Fruit fly (Drosophila melanogaster) whole organism, embryonic: ENCODE data around the gene CG4968.

ENCODE experiments used
- Abd-B ChIP-seq: fragments of 200-800 bp; sonication (Bioruptor generic); optimal IDR thresholded peaks from 2 replicates; lab custom pipeline; 2018; ENCODE audit warnings: missing biosample characterization, mild to moderate bottlenecking, missing genetic modification characterization, moderate library complexity
- Atf3 ChIP-seq: fragments of 200-800 bp; sonication (Bioruptor generic); optimal IDR thresholded peaks from 3 replicates; lab custom pipeline; 2016; ENCODE audit warnings: missing biosample characterization, missing genetic modification characterization
- Blimp-1 ChIP-seq: fragments of 200-800 bp; sonication (Bioruptor generic); optimal IDR thresholded peaks from 3 replicates; lab custom pipeline; 2018; ENCODE audit warnings: missing biosample characterization, missing genetic modification characterization, mild to moderate bottlenecking, moderate library complexity, missing genetic modification reagents
- CG10431 ChIP-seq: fragments of 200-800 bp; sonication (Bioruptor generic); optimal IDR thresholded peaks from 3 replicates; lab custom pipeline; 2018; ENCODE audit warnings: missing biosample characterization, mild to moderate bottlenecking, missing genetic modification characterization
- CG10654 ChIP-seq: fragments of 200-800 bp; sonication (Bioruptor generic); optimal IDR thresholded peaks from 2 replicates; lab custom pipeline; 2016; ENCODE audit warnings: missing biosample characterization, missing genetic modification characterization
- CG11247 ChIP-seq: fragments of 200-800 bp; sonication (Bioruptor generic); IDR thresholded peaks from 2 replicates; pipeline ENCODE4 v1.3.6; 2022; ENCODE audit warnings: missing biosample characterization, missing genetic modification characterization
- CG11456 ChIP-seq: fragments of 200-800 bp; sonication (Bioruptor generic); IDR thresholded peaks from 3 replicates; pipeline ENCODE4 v1.3.6; 2022; ENCODE audit warnings: missing biosample characterization, missing genetic modification characterization
- CG11695 ChIP-seq: fragments of 200-800 bp; sonication (Bioruptor generic); IDR thresholded peaks from 3 replicates; pipeline ENCODE4 v1.3.6; 2022; ENCODE audit warnings: missing biosample characterization, missing genetic modification characterization
- CG12744 ChIP-seq: fragments of 200-800 bp; sonication (Bioruptor generic); optimal IDR thresholded peaks from 2 replicates; lab custom pipeline; 2016; ENCODE audit warnings: missing biosample characterization, missing genetic modification characterization
- CG13894 ChIP-seq: fragments of 200-800 bp; sonication (Bioruptor generic); optimal IDR thresholded peaks from 3 replicates; lab custom pipeline; 2018; ENCODE audit warnings: missing biosample characterization, mild to moderate bottlenecking, missing genetic modification characterization, moderate library complexity
- CG14860 ChIP-seq: fragments of 200-800 bp; sonication (Bioruptor generic); IDR thresholded peaks from 3 replicates; pipeline ENCODE4 v1.3.6; 2022; ENCODE audit warnings: missing biosample characterization, missing genetic modification characterization; ENCODE audit not compliant: partially characterized antibody
- CG17385 ChIP-seq: fragments of 200-800 bp; sonication (Bioruptor generic); optimal IDR thresholded peaks from 3 replicates; lab custom pipeline; 2018; ENCODE audit warnings: missing biosample characterization, mild to moderate bottlenecking, missing genetic modification characterization
- CG18011 ChIP-seq: fragments of 200-800 bp; sonication (Bioruptor generic); optimal IDR thresholded peaks from 2 replicates; lab custom pipeline; 2017; ENCODE audit warnings: missing biosample characterization, missing genetic modification characterization, mild to moderate bottlenecking, moderate library complexity, missing genotype
- CG2129 ChIP-seq: fragments of 200-800 bp; sonication (Bioruptor generic); IDR thresholded peaks from 2 replicates; pipeline ENCODE4 v1.3.6; 2022; ENCODE audit warnings: missing biosample characterization, missing genetic modification characterization; ENCODE audit not compliant: partially characterized antibody
- CG32772 ChIP-seq: fragments of 200-800 bp; sonication (Bioruptor generic); IDR thresholded peaks from 2 replicates; pipeline ENCODE4 v1.3.6; 2022; ENCODE audit warnings: missing biosample characterization, missing genetic modification characterization
- CG3281 ChIP-seq: fragments of 200-800 bp; sonication (Bioruptor generic); optimal IDR thresholded peaks from 3 replicates; lab custom pipeline; 2017; ENCODE audit warnings: missing biosample characterization, mild to moderate bottlenecking, missing genetic modification characterization
- CG4404 ChIP-seq: fragments of 200-800 bp; sonication (Bioruptor generic); IDR thresholded peaks from 2 replicates; pipeline ENCODE4 v1.3.6; 2022; ENCODE audit warnings: missing biosample characterization, missing genetic modification characterization
- CG6689 ChIP-seq: fragments of 200-800 bp; sonication (Bioruptor generic); IDR thresholded peaks from 2 replicates; pipeline ENCODE4 v1.3.6; 2022; ENCODE audit warnings: missing biosample characterization, missing genetic modification characterization
- CG8359 ChIP-seq: fragments of 200-800 bp; sonication (Bioruptor generic); optimal IDR thresholded peaks from 2 replicates; lab custom pipeline; 2017; ENCODE audit warnings: missing biosample characterization, mild to moderate bottlenecking, missing genetic modification characterization, borderline replicate concordance
- CG8765 ChIP-seq: fragments of 200-800 bp; sonication (Bioruptor generic); IDR thresholded peaks from 2 replicates; pipeline ENCODE4 v1.3.6; 2022; ENCODE audit warnings: missing biosample characterization, missing genetic modification characterization
- CG8944 ChIP-seq: fragments of 200-800 bp; sonication (Bioruptor generic); optimal IDR thresholded peaks from 3 replicates; lab custom pipeline; 2016; ENCODE audit warnings: missing biosample characterization, missing genetic modification characterization
- CG9876 ChIP-seq: fragments of 200-800 bp; sonication (Bioruptor generic); optimal IDR thresholded peaks from 2 replicates; lab custom pipeline; 2016; ENCODE audit warnings: missing biosample characterization, missing genetic modification characterization
- CG9932 ChIP-seq: fragments of 200-800 bp; sonication (Bioruptor generic); IDR thresholded peaks from 2 replicates; pipeline ENCODE4 v1.3.6; 2022; ENCODE audit warnings: missing biosample characterization, missing genetic modification characterization
- D ChIP-seq, 2 experiments: fragments of 200-800 bp in 1 of 2; fragments of >200 bp in 1 of 2; sonication (Bioruptor generic) in 1 of 2; optimal IDR thresholded peaks; 2 replicates in 1 of 2; 3 replicates in 1 of 2; lab custom pipeline; 2017; ENCODE audit warnings: mild to moderate bottlenecking in 1 of 2, missing biosample characterization in 1 of 2, missing genetic modification characterization in 1 of 2, missing genetic modification reagents in 1 of 2
- Dip2 ChIP-seq: fragments of 200-800 bp; sonication (Bioruptor generic); IDR thresholded peaks from 2 replicates; pipeline ENCODE4 v1.3.6; 2022; ENCODE audit warnings: missing biosample characterization, missing genetic modification characterization
- ERR ChIP-seq: fragments of 200-800 bp; sonication (Bioruptor generic); optimal IDR thresholded peaks from 2 replicates; lab custom pipeline; 2016; ENCODE audit warnings: missing biosample characterization, missing genetic modification characterization
- Lpt ChIP-seq: fragments of >200 bp; optimal IDR thresholded peaks from 2 replicates; lab custom pipeline; 2018; ENCODE audit warnings: missing biosample characterization, missing genetic modification characterization
- Myb ChIP-seq: fragments of 200-800 bp; sonication (Bioruptor generic); optimal IDR thresholded peaks from 2 replicates; lab custom pipeline; 2016; ENCODE audit warnings: missing biosample characterization, missing genetic modification characterization
- Oli ChIP-seq: fragments of 200-800 bp; sonication (Bioruptor generic); optimal IDR thresholded peaks from 2 replicates; lab custom pipeline; 2018; ENCODE audit warnings: missing biosample characterization, mild to moderate bottlenecking, missing genetic modification characterization, moderate library complexity
- Ptx1 ChIP-seq: fragments of 200-800 bp; sonication (Bioruptor generic); IDR thresholded peaks from 2 replicates; pipeline ENCODE4 v1.3.6; 2022; ENCODE audit warnings: missing biosample characterization, missing genetic modification characterization
- Side ChIP-seq: fragments of 200-800 bp; sonication (Bioruptor generic); optimal IDR thresholded peaks from 2 replicates; lab custom pipeline; 2016; ENCODE audit warnings: missing biosample characterization, missing genetic modification characterization
- ac ChIP-seq: fragments of 200-800 bp; sonication (Bioruptor generic); optimal IDR thresholded peaks from 3 replicates; lab custom pipeline; 2017; ENCODE audit warnings: missing biosample characterization, mild to moderate bottlenecking, missing genetic modification characterization
- dan ChIP-seq: fragments of 200-800 bp; sonication (Bioruptor generic); IDR thresholded peaks from 2 replicates; pipeline ENCODE4 v1.3.6; 2022; ENCODE audit warnings: missing biosample characterization, missing genetic modification characterization
- ems ChIP-seq: fragments of 200-800 bp; sonication (Bioruptor generic); optimal IDR thresholded peaks from 3 replicates; lab custom pipeline; 2016; ENCODE audit warnings: missing biosample characterization, missing genetic modification characterization
- fu2 ChIP-seq: fragments of 200-800 bp; sonication (Bioruptor generic); optimal IDR thresholded peaks from 2 replicates; lab custom pipeline; 2016; ENCODE audit warnings: missing biosample characterization, missing genetic modification characterization
- gt ChIP-seq: fragments of 200-800 bp; sonication (Bioruptor generic); IDR thresholded peaks from 2 replicates; pipeline ENCODE4 v1.3.6; 2022; ENCODE audit warnings: missing biosample characterization, missing genetic modification characterization
- jigr1 ChIP-seq: fragments of 200-800 bp; sonication (Bioruptor generic); IDR thresholded peaks from 3 replicates; pipeline ENCODE4 v1.3.6; 2022; ENCODE audit warnings: missing biosample characterization, missing genetic modification characterization
- kay ChIP-seq: fragments of 200-800 bp; sonication (Bioruptor generic); optimal IDR thresholded peaks from 2 replicates; lab custom pipeline; 2016; ENCODE audit warnings: missing biosample characterization, missing genetic modification characterization
- pho ChIP-seq: fragments of 200-800 bp; sonication (Bioruptor generic); optimal IDR thresholded peaks from 2 replicates; lab custom pipeline; 2016; ENCODE audit warnings: missing biosample characterization, missing genetic modification characterization
- phol ChIP-seq: fragments of 200-800 bp; sonication (Bioruptor generic); optimal IDR thresholded peaks from 3 replicates; lab custom pipeline; 2018; ENCODE audit warnings: missing biosample characterization, mild to moderate bottlenecking, missing genetic modification characterization, moderate library complexity
- prd ChIP-seq, 3 experiments: fragments of >200 bp in 2 of 3; fragments of 200-800 bp in 1 of 3; sonication (Bioruptor generic) in 1 of 3; optimal IDR thresholded peaks in 2 of 3; IDR thresholded peaks in 1 of 3; 2 replicates in 2 of 3; 3 replicates in 1 of 3; pipeline versions ENCODE4 v1.3.6 to Lab custom; 2017 to 2022; ENCODE audit warnings: missing biosample characterization in 1 of 3, missing genetic modification characterization in 1 of 3
- ranshi ChIP-seq: fragments of 200-800 bp; sonication (Bioruptor generic); IDR thresholded peaks from 2 replicates; pipeline ENCODE4 v1.3.6; 2022; ENCODE audit warnings: missing biosample characterization, missing genetic modification characterization
- scrt ChIP-seq: fragments of 200-800 bp; sonication (Bioruptor generic); optimal IDR thresholded peaks from 2 replicates; lab custom pipeline; 2018; ENCODE audit warnings: missing biosample characterization, mild to moderate bottlenecking, missing genetic modification characterization, moderate library complexity
- sd ChIP-seq: fragments of 200-800 bp; sonication (Bioruptor generic); optimal IDR thresholded peaks from 3 replicates; lab custom pipeline; 2018; ENCODE audit warnings: missing biosample characterization, mild to moderate bottlenecking, missing genetic modification characterization, moderate library complexity
- sim ChIP-seq: fragments of 200-800 bp; sonication (Bioruptor generic); IDR thresholded peaks from 2 replicates; pipeline ENCODE4 v1.3.6; 2022; ENCODE audit warnings: missing biosample characterization, missing genetic modification characterization
- sr ChIP-seq: fragments of 200-800 bp; sonication (Bioruptor generic); IDR thresholded peaks from 3 replicates; pipeline ENCODE4 v1.3.6; 2022; ENCODE audit warnings: missing biosample characterization, missing genetic modification characterization
- stwl ChIP-seq: fragments of 200-800 bp; sonication (Bioruptor generic); optimal IDR thresholded peaks from 3 replicates; lab custom pipeline; 2018; ENCODE audit warnings: missing biosample characterization, mild to moderate bottlenecking, missing genetic modification characterization, moderate library complexity
- toy ChIP-seq: fragments of 200-800 bp; sonication (Bioruptor generic); IDR thresholded peaks from 2 replicates; pipeline ENCODE4 v1.3.6; 2022; ENCODE audit warnings: missing biosample characterization, missing genetic modification characterization
- trem ChIP-seq: fragments of 200-800 bp; optimal IDR thresholded peaks from 3 replicates; lab custom pipeline; 2019; ENCODE audit warnings: missing biosample characterization, mild to moderate bottlenecking, missing genetic modification characterization, moderate library complexity
- zen ChIP-seq: fragments of 200-800 bp; sonication (Bioruptor generic); optimal IDR thresholded peaks from 3 replicates; lab custom pipeline; 2018; ENCODE audit warnings: missing biosample characterization, mild to moderate bottlenecking, missing genetic modification characterization, moderate library complexity

CG4968 gene

dm6 chr2L:10339212-10339721, 32.5 kb downstream of the CG4968 start, which contains the start of gene SamDC (continued):
- no peak; the same call in 2 of the 3 replicates for TF ChIP-seq jigr1 (GFP tag; lab: Robert Waterston, UW)
- TF ChIP-seq ERR = no peak
- no peak for TF ChIP-seq Dip2 (GFP tag; lab: Robert Waterston, UW)
- TF ChIP-seq ranshi (GFP tag; lab: Robert Waterston, UW) = no peak
- TF ChIP-seq kay (GFP tag; lab: Kevin White, UChicago) = no peak
- TF ChIP-seq Atf3 (GFP tag; lab: Kevin White, UChicago) = no peak
- TF ChIP-seq CG11695 = 0 out of 3 replicates have a peak, but pooled peaks have one; percentile 39
- no peak for TF ChIP-seq Lpt
- no peak for TF ChIP-seq gt
- TF ChIP-seq CG11247 (GFP tag; lab: Robert Waterston, UW) = no peak
- TF ChIP-seq Oli (tag; lab: Kevin White, UChicago) = no peak
- TF ChIP-seq CG8944 (GFP tag; lab: Kevin White, UChicago) = peak; percentile 17
- TF ChIP-seq CG12744 = no peak
- peak; percentile 46 for TF ChIP-seq pho
- TF ChIP-seq sr = no peak
- TF ChIP-seq CG2129 (GFP tag; lab: Robert Waterston, UW) = peak; percentile 57; the same call in 1 of the 2 replicates
- TF ChIP-seq trem = peak; percentile 45
- TF ChIP-seq CG32772 (GFP tag; lab: Robert Waterston, UW) = no peak
- TF ChIP-seq CG10431 (GFP tag; lab: Kevin White, UChicago) = no peak
- peak; percentile 44 for TF ChIP-seq Ptx1 (GFP tag; lab: Robert Waterston, UW)
- peak; percentile 66 for TF ChIP-seq CG13894
- peak; percentile 58 for TF ChIP-seq zen (tag; lab: Kevin White, UChicago)
- no peak for TF ChIP-seq dan
- TF ChIP-seq CG8359 (GFP tag; lab: Kevin White, UChicago) = no peak
- 0 out of 2 replicates have a peak, but pooled peaks have one; percentile 24 for TF ChIP-seq CG6689 (GFP tag; lab: Robert Waterston, UW)
- no peak for TF ChIP-seq toy (GFP tag; lab: Robert Waterston, UW)
- peak; percentile 47 for TF ChIP-seq Side (GFP tag; lab: Kevin White, UChicago)
- no peak for TF ChIP-seq Blimp-1 (GFP tag; lab: Kevin White, UChicago)
- peak; percentile 42 for TF ChIP-seq phol (tag; lab: Kevin White, UChicago)
- no peak for TF ChIP-seq CG4404 (GFP tag; lab: Robert Waterston, UW)
- peak; percentile 26 for TF ChIP-seq CG3281
- no peak for TF ChIP-seq prd (optimal IDR thresholded peaks at IDR 0.05; lab: Kevin White, UChicago)
- no peak; the same call in 1 of the 3 replicates for TF ChIP-seq prd (GFP tag; IDR thresholded peaks at IDR 0.05; lab: Robert Waterston, UW)
- no peak for TF ChIP-seq CG18011 (GFP tag; lab: Kevin White, UChicago)
- no peak for TF ChIP-seq D (optimal IDR thresholded peaks at IDR 0.05; lab: Kevin White, UChicago)
- no peak for TF ChIP-seq D (GFP tag; optimal IDR thresholded peaks at IDR 0.05; lab: Kevin White, UChicago)
- peak; percentile 61 for TF ChIP-seq CG14860
- TF ChIP-seq CG8765 (GFP tag; lab: Robert Waterston, UW) = no peak
- peak; percentile 5 for TF ChIP-seq Myb (GFP tag; lab: Kevin White, UChicago)
- TF ChIP-seq scrt (GFP tag; lab: Kevin White, UChicago) = peak; percentile 46
- no peak for TF ChIP-seq fu2
- TF ChIP-seq CG9932 (GFP tag; lab: Robert Waterston, UW) = no peak; the same call in 1 of the 2 replicates
- no peak for TF ChIP-seq sim (GFP tag; lab: Robert Waterston, UW)
- TF ChIP-seq CG17385 (GFP tag; lab: Kevin White, UChicago) = peak; percentile 48
- peak; percentile 27 for TF ChIP-seq sd (tag; lab: Kevin White, UChicago)
- no peak for TF ChIP-seq Abd-B (GFP tag; lab: Kevin White, UChicago)
- TF ChIP-seq ac (GFP tag; lab: Kevin White, UChicago) = no peak
- peak; percentile 8 for TF ChIP-seq ems (GFP tag; lab: Kevin White, UChicago)
- TF ChIP-seq CG10654 (GFP tag; lab: Kevin White, UChicago) = peak; percentile 14
- TF ChIP-seq CG11456 (GFP tag; lab: Robert Waterston, UW) = no peak
- TF ChIP-seq stwl = peak; percentile 78
- no peak for TF ChIP-seq CG9876 (GFP tag; lab: Kevin White, UChicago)
